Worm (Caenorhabditis elegans) whole organism, young adult: ENCODE data around the gene rsp-7.
A peak's percentile ranks its signal among the peaks of the same experiment; 100 is the strongest.

Experiments used
- Y95B8A.8 ChIP-seq: fragments of 200-800 bp; sonication (Bioruptor generic); IDR thresholded peaks from 2 replicates; pipeline ENCODE4 v1.3.6; 2022; ENCODE audit warnings: missing genetic modification reagents, missing genetic modification characterization, missing compliant biosample characterization
- ama-1 ChIP-seq, 3 experiments: fragments of 150-350 bp in 1 of 3; sonication (generic microtip) in 2 of 3; optimal IDR thresholded peaks; 2 replicates each; lab custom pipeline; 2014 to 2018; ENCODE audit warnings: missing biosample characterization in 2 of 3, missing genetic modification characterization in 2 of 3, missing genetic modification reagents in 2 of 3
- ceh-58 ChIP-seq: fragments of 200-800 bp; sonication (Bioruptor generic); IDR thresholded peaks from 2 replicates; pipeline ENCODE4 v1.3.6; 2022; ENCODE audit warnings: missing genetic modification characterization, missing compliant biosample characterization
- dpl-1 ChIP-seq: fragments of 150-350 bp; optimal IDR thresholded peaks from 2 replicates; lab custom pipeline; 2014; ENCODE audit warnings: missing biosample characterization, missing genetic modification reagents, missing genetic modification characterization
- pbrm-1 ChIP-seq: fragments of 200-800 bp; sonication (Bioruptor generic); IDR thresholded peaks from 2 replicates; pipeline ENCODE4 v1.3.6; 2022; ENCODE audit warnings: missing genetic modification reagents, missing genetic modification characterization, missing compliant biosample characterization
- snpc-4 ChIP-seq, 5 experiments: fragments of 150-350 bp in 1 of 5; sonication (generic microtip) in 4 of 5; optimal IDR thresholded peaks; 2 replicates each; lab custom pipeline; 2014 to 2018; ENCODE audit warnings: missing genetic modification characterization in 5 of 5, missing biosample characterization in 3 of 5, antibody characterized with exemption in 2 of 5, mild to moderate bottlenecking in 2 of 5, missing compliant biosample characterization in 2 of 5, missing genotype in 2 of 5, moderate library complexity in 2 of 5, missing genetic modification reagents in 1 of 5
- tbx-9 ChIP-seq: sonication (generic microtip); optimal IDR thresholded peaks from 2 replicates; lab custom pipeline; 2016; ENCODE audit warnings: borderline replicate concordance, missing genetic modification characterization, inconsistent platforms, missing compliant biosample characterization

ce11 chrII:10658576-10659256 is at the start of gene rsp-7, which contains the start of gene snu-13:
- TF ChIP-seq pbrm-1 (GFP tag; lab: Robert Waterston, UW) (no peak), ceh-58 (GFP tag; lab: Robert Waterston, UW) (no peak), tbx-9 (tag; lab: Kevin White, UChicago) (no peak), ama-1 (optimal IDR thresholded peaks at IDR 0.05; lab: Kevin White, UChicago) (no peak), ama-1 (GFP tag; optimal IDR thresholded peaks at IDR 0.05; lab: Kevin White, UChicago) (no peak), Y95B8A.8 (GFP tag; lab: Robert Waterston, UW) (no peak), dpl-1 (GFP tag; lab: Kevin White, UChicago) (peak; percentile 21), snpc-4 (GFP tag; optimal IDR thresholded peaks at IDR 0.05; lab: Kevin White, UChicago) (peak; percentile 54), snpc-4 (tag; optimal IDR thresholded peaks at IDR 0.05; lab: Kevin White, UChicago) (peak in 3 of 4 experiments; percentile 23 to 74 (median 29))
